Worm (Caenorhabditis elegans) whole organism, midembryonic: Measurements from ENCODE around the gene math-23.
"Not testable (repeated sequence)": the region's sequence is repeated elsewhere in the genome, so short reads cannot be mapped to it uniquely, and the experiment has no call there.

Experiments used
- T22C8.4 ChIP-seq: fragments of 200-800 bp; sonication (Bioruptor generic); IDR thresholded peaks from 2 replicates; pipeline ENCODE4 v1.3.6; 2022; ENCODE audit warnings: missing genetic modification characterization, missing compliant biosample characterization
- cog-1 ChIP-seq: sonication (generic microtip); optimal IDR thresholded peaks from 2 replicates; lab custom pipeline; 2016; ENCODE audit warnings: missing genetic modification characterization, missing compliant biosample characterization
- flt-1 ChIP-seq: fragments of 200-800 bp; sonication (Bioruptor generic); IDR thresholded peaks from 2 replicates; pipeline ENCODE4 v1.3.6; 2022; ENCODE audit warnings: missing genetic modification characterization, missing compliant biosample characterization
- klf-2 ChIP-seq: fragments of 200-800 bp; sonication (Bioruptor generic); conservative IDR thresholded peaks from 2 replicates; pipeline ENCODE4 v1.3.6; 2022; ENCODE audit warnings: missing genetic modification reagents, missing genetic modification characterization, missing compliant biosample characterization
- med-1 ChIP-seq: sonication (generic microtip); optimal IDR thresholded peaks from 2 replicates; lab custom pipeline; 2017; ENCODE audit warnings: missing genetic modification characterization, mild to moderate bottlenecking, missing compliant biosample characterization, antibody characterized with exemption, missing genetic modification reagents; ENCODE audit not compliant: insufficient read depth
- ref-1 ChIP-seq: fragments of 200-800 bp; sonication (Bioruptor generic); conservative IDR thresholded peaks from 2 replicates; pipeline ENCODE4 v1.3.6; 2022; ENCODE audit warnings: missing genetic modification reagents, missing genetic modification characterization, missing compliant biosample characterization
- tab-1 ChIP-seq: fragments of 200-800 bp; sonication (Bioruptor generic); IDR thresholded peaks from 2 replicates; pipeline ENCODE4 v1.3.6; 2022; ENCODE audit warnings: missing genetic modification characterization, missing compliant biosample characterization
- ztf-23 ChIP-seq: fragments of 200-800 bp; sonication (Bioruptor generic); IDR thresholded peaks from 2 replicates; pipeline ENCODE4 v1.3.6; 2022; ENCODE audit warnings: missing genetic modification reagents, missing genetic modification characterization, missing compliant biosample characterization
- ztf-29 ChIP-seq: fragments of 200-800 bp; sonication (Bioruptor generic); IDR thresholded peaks from 2 replicates; pipeline ENCODE4 v1.3.6; 2022; ENCODE audit warnings: missing genetic modification reagents, missing genetic modification characterization, missing compliant biosample characterization

Gene math-23

DNA sequence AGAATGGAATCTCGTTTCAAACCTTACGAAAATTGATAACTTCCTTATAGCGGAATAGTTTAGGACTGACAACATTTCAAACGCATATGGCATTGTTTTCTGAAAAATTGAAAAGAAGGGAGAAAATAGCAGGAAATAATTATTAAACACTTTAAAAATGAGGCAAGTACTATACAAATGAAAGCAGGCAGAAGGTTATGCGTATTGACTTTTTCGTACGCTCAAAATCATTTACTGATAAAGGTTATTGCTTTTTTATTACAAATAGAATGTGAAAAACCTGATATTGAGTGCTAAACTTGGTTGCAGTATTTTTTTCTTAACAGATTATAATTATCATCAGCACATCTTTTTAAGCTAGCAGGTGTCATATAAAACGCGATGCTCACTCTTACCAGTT, 37.6 kb downstream of the math-23 start, which contains the start of gene ZK250.13:
ZK250.13 (minus strand) TSS at position 101 of the 400 bp plus-strand sequence.
- TF ChIP-seq med-1 (GFP tag; lab: Kevin White, UChicago), result no peak
- TF ChIP-seq T22C8.4 (GFP tag; lab: Robert Waterston, UW), result no peak
- no peak for TF ChIP-seq ztf-29 (GFP tag; lab: Robert Waterston, UW)
- TF ChIP-seq flt-1 (GFP tag; lab: Robert Waterston, UW), result no peak
- TF ChIP-seq ref-1 (GFP tag; lab: Robert Waterston, UW), result no peak
- TF ChIP-seq klf-2 (GFP tag; lab: Robert Waterston, UW), result no peak
- TF ChIP-seq ztf-23 (GFP tag; lab: Robert Waterston, UW), result no peak
- no peak for TF ChIP-seq cog-1
- TF ChIP-seq tab-1 (GFP tag; lab: Robert Waterston, UW), result no peak

DNA sequence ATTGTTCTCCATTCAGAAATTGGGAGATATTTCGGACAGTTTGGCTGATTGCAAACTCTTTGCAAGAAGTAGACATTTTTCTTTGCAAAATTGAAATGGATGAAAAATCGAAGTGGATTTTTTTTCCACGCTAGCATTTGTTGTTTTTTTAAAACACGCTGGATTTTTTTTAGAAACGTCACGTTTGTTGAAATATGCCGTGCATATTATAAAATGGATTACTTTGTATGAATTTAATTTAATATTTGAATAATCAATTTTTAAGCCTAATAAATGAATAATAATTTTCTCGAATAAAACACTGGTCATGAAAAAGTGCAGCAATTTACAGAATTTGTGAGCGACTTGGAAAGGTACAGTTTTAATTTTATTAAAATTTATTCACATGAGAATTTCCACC, 43.0 kb downstream of the math-23 start, which contains the start of gene ZK250.14:
ZK250.14 (minus strand) TSS at position 101 of the 400 bp plus-strand sequence.
- no peak for TF ChIP-seq klf-2 (GFP tag; lab: Robert Waterston, UW)
- no peak for TF ChIP-seq flt-1 (GFP tag; lab: Robert Waterston, UW)
- no peak for TF ChIP-seq ztf-23 (GFP tag; lab: Robert Waterston, UW)
- no peak for TF ChIP-seq ztf-29 (GFP tag; lab: Robert Waterston, UW)
- no peak for TF ChIP-seq tab-1 (GFP tag; lab: Robert Waterston, UW)
- TF ChIP-seq T22C8.4 (GFP tag; lab: Robert Waterston, UW), result no peak
- no peak for TF ChIP-seq cog-1
- TF ChIP-seq ref-1 (GFP tag; lab: Robert Waterston, UW), result no peak
- no peak for TF ChIP-seq med-1 (GFP tag; lab: Kevin White, UChicago)

DNA sequence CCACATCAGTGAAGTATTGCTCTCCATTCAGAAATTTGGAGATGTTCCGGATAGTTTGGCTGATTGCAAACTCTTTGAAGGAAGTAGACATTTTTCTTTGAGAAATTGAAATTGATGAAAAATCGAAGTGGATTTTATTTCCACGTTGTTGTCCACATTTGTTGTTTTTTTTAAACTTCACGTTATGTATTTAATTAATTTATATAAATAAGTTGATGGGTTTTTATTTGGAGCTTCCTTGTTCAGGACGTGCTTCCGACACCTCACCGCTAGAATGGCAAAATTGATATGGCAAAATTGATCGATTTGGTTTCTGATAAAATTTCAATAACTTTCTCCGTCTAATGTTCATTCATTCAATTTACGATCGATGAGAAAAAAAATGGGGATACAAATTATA, 44.3 kb downstream of the math-23 start, which contains the start of gene math-48:
math-48 (minus strand) TSS at position 101 of the 400 bp plus-strand sequence.
- TF ChIP-seq flt-1 (GFP tag; lab: Robert Waterston, UW) (no peak), ref-1 (GFP tag; lab: Robert Waterston, UW) (no peak), T22C8.4 (GFP tag; lab: Robert Waterston, UW) (no peak), klf-2 (GFP tag; lab: Robert Waterston, UW) (no peak), tab-1 (GFP tag; lab: Robert Waterston, UW) (no peak), med-1 (GFP tag; lab: Kevin White, UChicago) (no peak), ztf-23 (GFP tag; lab: Robert Waterston, UW) (no peak), ztf-29 (GFP tag; lab: Robert Waterston, UW) (no peak), cog-1 (no peak)

DNA sequence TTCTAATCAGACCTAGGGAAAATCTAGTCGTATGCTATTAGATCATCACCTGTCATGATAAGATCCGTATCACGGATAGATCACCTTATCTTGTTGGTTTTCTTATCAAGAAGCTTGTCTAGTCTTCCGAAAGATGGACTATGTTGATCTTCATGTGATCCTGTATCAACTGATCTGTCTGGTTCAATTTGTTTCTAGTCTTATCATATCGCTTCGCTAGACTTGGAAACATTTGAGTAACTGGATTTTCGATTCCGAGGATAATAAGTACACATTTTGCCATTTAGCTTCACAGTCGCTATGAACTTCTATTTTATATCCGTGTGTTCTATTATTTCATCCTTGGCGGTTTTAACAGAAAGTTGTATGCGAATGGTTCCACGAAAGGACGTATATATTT, 46.3 kb downstream of the math-23 start, which contains the start of gene ZK250.2:
ZK250.2 (plus strand) TSS at position 301 of the 400 bp plus-strand sequence.
- not testable (repeated sequence) for TF ChIP-seq ztf-29 (GFP tag; lab: Robert Waterston, UW); T22C8.4 (GFP tag; lab: Robert Waterston, UW); cog-1

DNA sequence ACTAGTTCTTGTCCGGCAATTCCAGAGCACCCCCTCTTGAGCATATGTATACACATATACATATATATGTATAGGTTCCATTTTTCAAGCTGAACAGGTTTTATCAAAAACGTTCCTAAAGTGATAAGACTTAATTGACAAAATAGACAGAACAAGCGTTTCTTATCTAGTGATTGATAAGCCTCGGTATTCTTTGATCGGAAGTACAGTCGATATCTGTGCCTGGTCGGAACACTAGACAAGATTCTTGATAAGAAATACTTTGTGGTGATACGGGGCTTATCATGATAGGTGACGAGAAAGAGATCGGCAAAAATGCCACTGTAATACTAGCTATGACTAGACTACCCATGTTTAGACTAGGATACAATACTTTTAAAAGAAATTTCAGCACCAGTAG, 47.0 kb downstream of the math-23 start:
- no peak for TF ChIP-seq ztf-23 (GFP tag; lab: Robert Waterston, UW)
- TF ChIP-seq ztf-29 (GFP tag; lab: Robert Waterston, UW), result no peak
- TF ChIP-seq flt-1 (GFP tag; lab: Robert Waterston, UW), result no peak
- TF ChIP-seq ref-1 (GFP tag; lab: Robert Waterston, UW), result no peak
- TF ChIP-seq klf-2 (GFP tag; lab: Robert Waterston, UW), result no peak
- no peak for TF ChIP-seq cog-1
- TF ChIP-seq tab-1 (GFP tag; lab: Robert Waterston, UW), result no peak
- TF ChIP-seq T22C8.4 (GFP tag; lab: Robert Waterston, UW), result no peak
- no peak for TF ChIP-seq med-1 (GFP tag; lab: Kevin White, UChicago)
